Worm (Caenorhabditis elegans) whole organism, L4 larva: ENCODE measurements around the gene idpb-2.

ENCODE experiments used
- F10B5.3 ChIP-seq: sonication (generic microtip); optimal IDR thresholded peaks from 2 replicates; lab custom pipeline; 2016; ENCODE audit warnings: mild to moderate bottlenecking, missing genetic modification characterization, missing compliant biosample characterization
- F44E2.7 ChIP-seq: fragments of 200-800 bp; sonication (Bioruptor generic); IDR thresholded peaks from 2 replicates; pipeline ENCODE4 v2.1.2; 2022; ENCODE audit warnings: missing genetic modification characterization, missing compliant biosample characterization
- T26A8.4 ChIP-seq: fragments of 200-800 bp; sonication (Bioruptor generic); IDR thresholded peaks from 2 replicates; pipeline ENCODE4 v1.3.6; 2022; ENCODE audit warnings: missing genetic modification characterization, missing compliant biosample characterization
- Y105C5A.15 ChIP-seq: fragments of 200-800 bp; sonication (Bioruptor generic); IDR thresholded peaks from 2 replicates; pipeline ENCODE4 v1.3.6; 2022; ENCODE audit warnings: missing genetic modification characterization, missing compliant biosample characterization
- Y48G9A.11 ChIP-seq: fragments of 200-800 bp; sonication (Bioruptor generic); IDR thresholded peaks from 2 replicates; pipeline ENCODE4 v1.3.6; 2022; ENCODE audit warnings: missing genetic modification reagents, missing genetic modification characterization, missing compliant biosample characterization
- Y75B8A.6 ChIP-seq: fragments of 200-800 bp; sonication (Bioruptor generic); IDR thresholded peaks from 2 replicates; pipeline ENCODE4 v1.3.6; 2022; ENCODE audit warnings: missing genetic modification reagents, missing genetic modification characterization, missing compliant biosample characterization
- ceh-28 ChIP-seq: fragments of 150-350 bp; optimal IDR thresholded peaks from 2 replicates; lab custom pipeline; 2014; ENCODE audit warnings: missing biosample characterization, missing genetic modification reagents, missing genetic modification characterization
- ceh-32 ChIP-seq: sonication (generic microtip); optimal IDR thresholded peaks from 2 replicates; lab custom pipeline; 2016; ENCODE audit warnings: mild to moderate bottlenecking, missing genetic modification characterization, missing compliant biosample characterization; ENCODE audit not compliant: poor library complexity
- ceh-62 ChIP-seq: sonication (generic microtip); optimal IDR thresholded peaks from 2 replicates; lab custom pipeline; 2017; ENCODE audit warnings: missing biosample characterization, missing genetic modification characterization
- ces-1 ChIP-seq: fragments of 150-350 bp; sonication (generic microtip); optimal IDR thresholded peaks from 4 replicates; lab custom pipeline; 2014; ENCODE audit warnings: missing biosample characterization, missing genetic modification reagents, missing genetic modification characterization
- daf-16 ChIP-seq, 3 experiments: sonication (generic microtip); optimal IDR thresholded peaks; 2 replicates each; lab custom pipeline; 2016 to 2017; ENCODE audit warnings: missing genetic modification characterization in 3 of 3, missing genetic modification reagents in 3 of 3, mild to moderate bottlenecking in 2 of 3, missing compliant biosample characterization in 2 of 3, missing biosample characterization in 1 of 3, moderate library complexity in 1 of 3
- dmd-8 ChIP-seq: fragments of 200-800 bp; sonication (Bioruptor generic); IDR thresholded peaks from 2 replicates; pipeline ENCODE4 v1.3.6; 2022; ENCODE audit warnings: missing genetic modification characterization, missing compliant biosample characterization
- egl-27 ChIP-seq: sonication (generic microtip); optimal IDR thresholded peaks from 3 replicates; lab custom pipeline; 2017; ENCODE audit warnings: missing biosample characterization, missing genetic modification reagents, missing genetic modification characterization
- egl-43 ChIP-seq: fragments of 200-800 bp; sonication (Bioruptor generic); IDR thresholded peaks from 2 replicates; pipeline ENCODE4 v1.3.6; 2022; ENCODE audit warnings: missing genetic modification reagents, missing genetic modification characterization, missing compliant biosample characterization
- fkh-10 ChIP-seq: fragments of 150-350 bp; optimal IDR thresholded peaks from 2 replicates; lab custom pipeline; 2014; ENCODE audit warnings: missing biosample characterization, missing genetic modification reagents, missing genetic modification characterization
- gei-8 ChIP-seq: fragments of 200-800 bp; sonication (Bioruptor generic); optimal IDR thresholded peaks from 2 replicates; lab custom pipeline; 2018; ENCODE audit warnings: mild to moderate bottlenecking, missing genetic modification characterization, missing compliant biosample characterization
- hif-1 ChIP-seq, 2 experiments: sonication (generic microtip); optimal IDR thresholded peaks; 2 replicates each; lab custom pipeline; 2016 to 2017; ENCODE audit warnings: missing compliant biosample characterization in 2 of 2, missing genetic modification characterization in 2 of 2, missing genetic modification reagents in 2 of 2, missing genotype in 2 of 2, mild to moderate bottlenecking in 1 of 2
- hlh-30 ChIP-seq: sonication (generic microtip); optimal IDR thresholded peaks from 2 replicates; lab custom pipeline; 2017; ENCODE audit warnings: antibody characterized with exemption, mild to moderate bottlenecking, missing genetic modification characterization, missing compliant biosample characterization; ENCODE audit not compliant: insufficient read depth
- hmg-1.1 ChIP-seq: fragments of 200-800 bp; sonication (Bioruptor generic); IDR thresholded peaks from 2 replicates; pipeline ENCODE4 v1.3.6; 2022; ENCODE audit warnings: missing genetic modification reagents, missing genetic modification characterization, missing compliant biosample characterization
- jun-1 ChIP-seq: fragments of 150-350 bp; optimal IDR thresholded peaks from 2 replicates; lab custom pipeline; 2014; ENCODE audit warnings: missing biosample characterization, missing genetic modification reagents, missing genetic modification characterization
- lim-7 ChIP-seq: fragments of 200-800 bp; sonication (Bioruptor generic); IDR thresholded peaks from 2 replicates; pipeline ENCODE4 v1.3.6; 2022; ENCODE audit warnings: missing genetic modification characterization, missing compliant biosample characterization
- lin-15B ChIP-seq: fragments of 150-350 bp; sonication (generic microtip); optimal IDR thresholded peaks from 3 replicates; lab custom pipeline; 2014; ENCODE audit warnings: missing biosample characterization, missing genetic modification characterization
- lin-29 ChIP-seq: fragments of 200-800 bp; sonication (Bioruptor generic); IDR thresholded peaks from 2 replicates; pipeline ENCODE4 v1.3.6; 2022; ENCODE audit warnings: missing genetic modification reagents, missing genetic modification characterization, missing compliant biosample characterization
- madf-5 ChIP-seq, 2 experiments: fragments of 200-800 bp; sonication (Bioruptor generic); IDR thresholded peaks; 2 replicates each; pipeline ENCODE4 v1.3.6; 2022; ENCODE audit warnings: missing compliant biosample characterization in 2 of 2, missing genetic modification characterization in 2 of 2
- madf-9 ChIP-seq: fragments of 200-800 bp; sonication (Bioruptor generic); conservative IDR thresholded peaks from 2 replicates; pipeline ENCODE4 v1.3.6; 2022; ENCODE audit warnings: missing genetic modification reagents, missing genetic modification characterization, missing compliant biosample characterization
- mdl-1 ChIP-seq, 2 experiments: fragments of 150-350 bp in 1 of 2; sonication (generic microtip) in 1 of 2; optimal IDR thresholded peaks; 2 replicates each; lab custom pipeline; 2014 to 2017; ENCODE audit warnings: missing biosample characterization in 2 of 2, missing genetic modification characterization in 2 of 2
- mep-1 ChIP-seq: fragments of 150-350 bp; sonication (generic microtip); optimal IDR thresholded peaks from 3 replicates; lab custom pipeline; 2014; ENCODE audit warnings: missing biosample characterization, missing genetic modification characterization
- nhr-111 ChIP-seq: fragments of 200-800 bp; sonication (Bioruptor generic); optimal IDR thresholded peaks from 2 replicates; lab custom pipeline; 2018; ENCODE audit warnings: mild to moderate bottlenecking, missing genetic modification characterization, missing compliant biosample characterization
- nhr-237 ChIP-seq: sonication (generic microtip); optimal IDR thresholded peaks from 2 replicates; lab custom pipeline; 2017; ENCODE audit warnings: missing biosample characterization, missing genetic modification characterization
- nhr-25 ChIP-seq: sonication (generic microtip); optimal IDR thresholded peaks from 2 replicates; lab custom pipeline; 2017; ENCODE audit warnings: missing genetic modification characterization, mild to moderate bottlenecking, missing compliant biosample characterization, antibody characterized with exemption, moderate library complexity, borderline replicate concordance; ENCODE audit not compliant: insufficient read depth
- nhr-28 ChIP-seq: fragments of 150-350 bp; optimal IDR thresholded peaks from 2 replicates; lab custom pipeline; 2014; ENCODE audit warnings: missing biosample characterization, missing genetic modification characterization
- nhr-42 ChIP-seq: fragments of 200-800 bp; sonication (Bioruptor generic); IDR thresholded peaks from 2 replicates; pipeline ENCODE4 v1.3.6; 2022; ENCODE audit warnings: missing genetic modification characterization, missing compliant biosample characterization
- nhr-6 ChIP-seq: fragments of 150-350 bp; optimal IDR thresholded peaks from 2 replicates; lab custom pipeline; 2014; ENCODE audit warnings: missing biosample characterization, missing genetic modification characterization
- pha-4 ChIP-seq, 2 experiments: fragments of 150-350 bp in 1 of 2; fragments of 200-800 bp in 1 of 2; sonication (Bioruptor generic) in 1 of 2; IDR thresholded peaks in 1 of 2; optimal IDR thresholded peaks in 1 of 2; 2 replicates each; pipeline versions ENCODE4 v1.3.6 to Lab custom; 2014 to 2022; ENCODE audit warnings: missing genetic modification characterization in 2 of 2, missing genetic modification reagents in 2 of 2, missing biosample characterization in 1 of 2, missing compliant biosample characterization in 1 of 2
- php-3 ChIP-seq: fragments of 200-800 bp; sonication (Bioruptor generic); IDR thresholded peaks from 2 replicates; pipeline ENCODE4 v1.3.6; 2022; ENCODE audit warnings: missing genetic modification reagents, missing genetic modification characterization, missing compliant biosample characterization
- rbr-2 ChIP-seq: sonication (generic microtip); optimal IDR thresholded peaks from 2 replicates; lab custom pipeline; 2016; ENCODE audit warnings: missing genotype, missing genetic modification characterization, missing compliant biosample characterization
- saeg-2 ChIP-seq: fragments of 200-800 bp; sonication (Bioruptor generic); IDR thresholded peaks from 2 replicates; pipeline ENCODE4 v1.3.6; 2022; ENCODE audit warnings: missing genetic modification reagents, missing genetic modification characterization, missing compliant biosample characterization
- set-16 ChIP-seq: fragments of 200-800 bp; sonication (Bioruptor generic); IDR thresholded peaks from 2 replicates; pipeline ENCODE4 v1.3.6; 2022; ENCODE audit warnings: missing genetic modification reagents, missing genetic modification characterization, missing compliant biosample characterization
- skn-1 ChIP-seq: fragments of 150-350 bp; optimal IDR thresholded peaks from 2 replicates; lab custom pipeline; 2014; ENCODE audit warnings: missing biosample characterization, missing genetic modification characterization
- spr-1 ChIP-seq: sonication (generic microtip); optimal IDR thresholded peaks from 2 replicates; lab custom pipeline; 2016; ENCODE audit warnings: mild to moderate bottlenecking, missing genetic modification characterization, missing compliant biosample characterization
- spr-3 ChIP-seq: fragments of 200-800 bp; sonication (Bioruptor generic); optimal IDR thresholded peaks from 2 replicates; lab custom pipeline; 2018; ENCODE audit warnings: mild to moderate bottlenecking, missing genetic modification characterization, missing compliant biosample characterization
- tra-1 ChIP-seq: fragments of 200-800 bp; sonication (Bioruptor generic); IDR thresholded peaks from 2 replicates; pipeline ENCODE4 v1.3.6; 2022; ENCODE audit warnings: missing genetic modification reagents, missing genetic modification characterization, missing compliant biosample characterization
- unc-130 ChIP-seq: sonication (generic microtip); optimal IDR thresholded peaks from 2 replicates; lab custom pipeline; 2016; ENCODE audit warnings: missing genetic modification reagents, missing genetic modification characterization, missing compliant biosample characterization
- unc-39 ChIP-seq: sonication (generic microtip); optimal IDR thresholded peaks from 2 replicates; lab custom pipeline; 2017; ENCODE audit warnings: missing biosample characterization, missing genetic modification characterization
- unc-62 ChIP-seq, 3 experiments: fragments of 150-350 bp in 1 of 3; sonication (generic microtip); optimal IDR thresholded peaks in 2 of 3; peaks in 1 of 3; 1 replicate in 1 of 3; 2 replicates in 2 of 3; lab custom pipeline; 2014 to 2017; ENCODE audit warnings: missing biosample characterization in 3 of 3, missing genetic modification characterization in 3 of 3, missing genetic modification reagents in 3 of 3, missing genotype in 1 of 3
- ztf-11 ChIP-seq: fragments of 150-350 bp; optimal IDR thresholded peaks from 2 replicates; lab custom pipeline; 2014; ENCODE audit warnings: missing biosample characterization, missing genetic modification characterization

Gene idpb-2

ce11 chrII:5060719-5061118, 8.7 kb downstream of the idpb-2 start, which contains the start of gene pho-12:
Gene pho-12, minus strand, starts transcription at chrII:5060819.
- TF ChIP-seq nhr-25 (tag; lab: Kevin White, UChicago): no peak
- no peak for TF ChIP-seq nhr-237 (tag; lab: Kevin White, UChicago)
- TF ChIP-seq hif-1 (tag; optimal IDR thresholded peaks at IDR 0.05; lab: Kevin White, UChicago): no peak
- TF ChIP-seq ceh-28: no peak
- no peak for TF ChIP-seq nhr-111 (GFP tag; lab: Kevin White, UChicago)
- no peak for TF ChIP-seq ces-1
- TF ChIP-seq saeg-2 (GFP tag; lab: Robert Waterston, UW): no peak
- no peak for TF ChIP-seq nhr-28 (tag; lab: Kevin White, UChicago)
- no peak for TF ChIP-seq mep-1 (tag; lab: Kevin White, UChicago)
- TF ChIP-seq hlh-30 (tag; lab: Kevin White, UChicago): no peak
- no peak for TF ChIP-seq F44E2.7 (GFP tag; lab: Robert Waterston, UW)
- no peak for TF ChIP-seq rbr-2
- no peak for TF ChIP-seq nhr-42 (GFP tag; lab: Robert Waterston, UW)
- no peak for TF ChIP-seq egl-43 (GFP tag; lab: Robert Waterston, UW)
- TF ChIP-seq unc-62 (GFP tag; optimal IDR thresholded peaks at IDR 0.05 in 1 of 2; lab: Kevin White, UChicago): no peak
- no peak for TF ChIP-seq unc-62 (tag; optimal IDR thresholded peaks at IDR 0.05; lab: Kevin White, UChicago)
- no peak for TF ChIP-seq ceh-62 (tag; lab: Kevin White, UChicago)
- TF ChIP-seq dmd-8: no peak
- no peak for TF ChIP-seq spr-3 (GFP tag; lab: Kevin White, UChicago)
- TF ChIP-seq F10B5.3 (tag; lab: Kevin White, UChicago): no peak

DNA sequence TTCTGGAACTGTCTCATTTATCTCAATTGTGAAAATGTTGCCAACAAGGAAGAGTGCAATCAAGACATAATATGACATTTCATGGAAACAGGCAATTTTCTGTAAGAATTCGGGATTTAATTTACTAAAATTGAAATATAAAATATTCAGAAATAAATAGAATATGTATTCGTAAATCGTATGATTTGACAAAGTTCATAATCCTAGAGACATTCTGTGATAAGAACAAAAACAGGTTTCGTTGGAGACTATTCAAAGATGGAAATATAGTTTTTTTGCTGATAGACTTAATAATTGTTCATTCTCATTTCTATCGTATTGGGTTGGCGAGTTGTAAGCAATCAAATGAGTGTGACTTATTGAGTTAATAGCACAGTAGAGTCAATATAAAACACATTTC, 11.4 kb downstream of the idpb-2 start, which contains the start of gene C27A2.12:
Gene C27A2.12 (minus strand): TSS at position 101 of the 400 bp plus-strand sequence.
- no peak for TF ChIP-seq jun-1
- TF ChIP-seq Y75B8A.6 (GFP tag; lab: Robert Waterston, UW): no peak
- TF ChIP-seq set-16 (GFP tag; lab: Robert Waterston, UW): no peak
- no peak for TF ChIP-seq hmg-1.1
- TF ChIP-seq spr-1 (tag; lab: Kevin White, UChicago): no peak
- TF ChIP-seq php-3: no peak
- no peak for TF ChIP-seq ceh-32 (tag; lab: Kevin White, UChicago)
- TF ChIP-seq unc-39 (tag; lab: Kevin White, UChicago): no peak
- TF ChIP-seq gei-8 (GFP tag; lab: Kevin White, UChicago): no peak
- no peak for TF ChIP-seq rbr-2
- TF ChIP-seq daf-16 (GFP tag; optimal IDR thresholded peaks at IDR 0.05; lab: Kevin White, UChicago): no peak
- no peak for TF ChIP-seq daf-16 (tag; optimal IDR thresholded peaks at IDR 0.05; lab: Kevin White, UChicago)

ce11 chrII:5057315-5057714, 12.1 kb downstream of the idpb-2 start:
- TF ChIP-seq lin-29 (GFP tag; lab: Robert Waterston, UW) (peak; percentile 63), fkh-10 (GFP tag; lab: Kevin White, UChicago) (no peak), egl-27 (tag; lab: Kevin White, UChicago) (no peak), ztf-11 (no peak), T26A8.4 (GFP tag; lab: Robert Waterston, UW) (no peak; the same call in none of the 2 replicates), lin-15B (no peak), Y105C5A.15 (GFP tag; lab: Robert Waterston, UW) (peak; percentile 86; the same call in 1 of the 2 replicates), skn-1 (tag; lab: Kevin White, UChicago) (no peak), Y48G9A.11 (GFP tag; lab: Robert Waterston, UW) (peak; percentile 63), mdl-1 (tag; optimal IDR thresholded peaks at IDR 0.05; lab: Kevin White, UChicago) (peak in 1 of 2 experiments; percentile 55), nhr-6 (no peak), lim-7 (GFP tag; lab: Robert Waterston, UW) (peak; percentile 80), saeg-2 (GFP tag; lab: Robert Waterston, UW) (0 out of 2 replicates have a peak, but pooled peaks have one; percentile 66), pha-4 (GFP tag; IDR thresholded peaks at IDR 0.05; lab: Robert Waterston, UW) (peak; percentile 74; the same call in 1 of the 2 replicates), pha-4 (tag; optimal IDR thresholded peaks at IDR 0.05; lab: Kevin White, UChicago) (no peak), unc-130 (GFP tag; lab: Kevin White, UChicago) (peak; percentile 45), nhr-111 (GFP tag; lab: Kevin White, UChicago) (peak; percentile 52), madf-5 (GFP tag; IDR thresholded peaks at IDR 0.05; lab: Robert Waterston, UW) (0 out of 4 replicates have a peak, but pooled peaks of 1 of the 2 experiments have one; percentile 34), ceh-32 (tag; lab: Kevin White, UChicago) (peak; percentile 23), madf-9 (GFP tag; lab: Robert Waterston, UW) (peak; percentile 39; the same call in 1 of the 2 replicates), tra-1 (0 out of 2 replicates have a peak, but pooled peaks have one; percentile 35)
